Fruit fly (Drosophila melanogaster): ENCODE results near the gene CG8564.
A peak's percentile ranks its signal among the peaks of the same experiment; 100 is the strongest.

DNA sequence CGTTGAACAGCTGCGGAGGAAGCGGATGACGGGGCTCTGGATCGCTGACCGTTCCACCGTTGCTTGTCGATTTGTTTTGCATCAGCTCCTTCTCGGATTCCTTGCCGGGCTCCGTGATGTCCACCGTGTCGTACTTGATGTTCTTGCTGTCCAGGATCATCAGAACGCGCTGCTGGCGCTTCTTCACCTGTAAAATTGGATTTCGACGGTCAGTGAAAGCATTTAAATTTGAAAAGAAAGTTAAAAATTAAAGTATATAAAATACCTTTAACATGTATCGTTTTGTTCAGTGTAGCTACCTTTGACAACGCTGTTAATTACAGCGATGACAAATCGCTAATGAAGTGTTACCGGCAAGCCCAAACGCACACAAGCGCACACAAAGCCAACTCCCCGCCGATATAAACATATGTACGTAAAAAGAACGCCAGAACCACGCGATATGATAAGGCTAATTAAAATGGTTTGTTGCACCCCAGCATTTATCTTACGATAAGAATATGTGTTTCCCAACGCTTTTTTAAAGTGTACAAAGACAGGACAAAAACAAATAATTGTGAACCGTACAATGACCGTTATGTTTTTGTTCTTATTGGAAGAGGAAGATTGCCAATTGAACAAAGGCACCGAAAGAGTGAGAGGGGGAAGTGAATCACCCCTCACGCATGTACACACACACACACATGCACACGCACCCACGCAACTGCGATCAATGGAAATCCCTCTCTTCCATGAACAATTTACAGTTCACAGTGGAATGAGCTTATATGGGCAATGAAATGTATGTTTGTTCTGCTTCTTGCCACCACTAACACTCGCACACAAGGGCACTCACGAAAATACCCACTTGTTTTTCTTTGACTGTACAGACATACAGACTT, 19.7 kb downstream of the CG8564 start:
- TF ChIP-seq CG10669 (GFP tag; optimal IDR thresholded peaks at IDR 0.05) (peak; percentile 8), CG8632 (GFP tag; optimal IDR thresholded peaks at IDR 0.05) (peak; percentile 10), CG8119 (GFP tag; IDR thresholded peaks at IDR 0.05) (peak; percentile 28; the same call in 1 of the 3 replicates), CG10631 (GFP tag; optimal IDR thresholded peaks at IDR 0.05) (no peak), topi (GFP tag; optimal IDR thresholded peaks at IDR 0.05) (peak; percentile 15), lz (GFP tag; optimal IDR thresholded peaks at IDR 0.05) (peak; percentile 25), vri (GFP tag; optimal IDR thresholded peaks at IDR 0.05) (peak; percentile 2), Sox15 (GFP tag; optimal IDR thresholded peaks at IDR 0.05) (no peak), CG3919 (GFP tag; optimal IDR thresholded peaks at IDR 0.05) (peak; percentile 8), CG6854 (GFP tag; optimal IDR thresholded peaks at IDR 0.05) (no peak), CG7368 (GFP tag; optimal IDR thresholded peaks at IDR 0.05) (no peak), CG3032 (tag; optimal IDR thresholded peaks at IDR 0.05) (no peak), fkh (GFP tag; optimal IDR thresholded peaks at IDR 0.05) (peak; percentile 77)
